Fruit fly (Drosophila melanogaster): ENCODE measurements around the gene Torsin.

- TF ChIP-seq Sox15 (GFP tag; optimal IDR thresholded peaks at IDR 0.05), result peak; percentile 5
- TF ChIP-seq Sox14 (GFP tag; optimal IDR thresholded peaks at IDR 0.05), result no peak
- no peak; the same call in 2 of the 3 replicates for TF ChIP-seq CG6163 (GFP tag; IDR thresholded peaks at IDR 0.05)
- no peak for TF ChIP-seq CG15336 (GFP tag; IDR thresholded peaks at IDR 0.05)
- TF ChIP-seq fd85E (GFP tag; optimal IDR thresholded peaks at IDR 0.05), result no peak
- TF ChIP-seq CG8319 (GFP tag; optimal IDR thresholded peaks at IDR 0.05), result no peak
Measured at dm6 chrX:4660642-4661252, 10.9 kb upstream of the Torsin start.

Data from whole organism, prepupa.